Fruit fly (Drosophila melanogaster): Measurements from ENCODE around the gene Ge-1.

Gene Ge-1

dm6 chr2L:11066887-11067459 lies 33.7 kb downstream of the Ge-1 start, which contains the start of gene Samuel (continued):
- TF ChIP-seq vri (GFP tag; optimal IDR thresholded peaks at IDR 0.05) (peak; percentile 74), CG31627 (GFP tag; optimal IDR thresholded peaks at IDR 0.05) (peak; percentile 20), CG8319 (GFP tag; optimal IDR thresholded peaks at IDR 0.05) (no peak), CG3919 (GFP tag; optimal IDR thresholded peaks at IDR 0.05) (peak; percentile 17), lz (GFP tag; optimal IDR thresholded peaks at IDR 0.05) (peak; percentile 39), pdm3 (GFP tag; optimal IDR thresholded peaks at IDR 0.05) (peak; percentile 49), OdsH (GFP tag; optimal IDR thresholded peaks at IDR 0.05) (peak; percentile 42), Sox102F (GFP tag; optimal IDR thresholded peaks at IDR 0.05) (peak; percentile 64), CG15336 (GFP tag; IDR thresholded peaks at IDR 0.05) (peak; percentile 65), CG11762 (GFP tag; optimal IDR thresholded peaks at IDR 0.05; ENCODE audit: insufficient read depth) (peak; percentile 50), Eip75B (GFP tag; optimal IDR thresholded peaks at IDR 0.05) (peak; percentile 12), CG34406 (GFP tag; optimal IDR thresholded peaks at IDR 0.05) (peak; percentile 41), Hr4 (GFP tag; optimal IDR thresholded peaks at IDR 0.05) (peak; percentile 11), dsx (GFP tag; optimal IDR thresholded peaks at IDR 0.05; ENCODE audit: poor library complexity, severe bottlenecking) (peak; percentile 57), CG10669 (GFP tag; optimal IDR thresholded peaks at IDR 0.05) (peak; percentile 46), Blimp-1 (GFP tag; optimal IDR thresholded peaks at IDR 0.05) (no peak), CG6276 (GFP tag; optimal IDR thresholded peaks at IDR 0.05) (peak; percentile 62), Ets96B (tag; optimal IDR thresholded peaks at IDR 0.05) (peak; percentile 48), Sox14 (GFP tag; optimal IDR thresholded peaks at IDR 0.05) (peak; percentile 32), CG1621 (tag; optimal IDR thresholded peaks at IDR 0.05) (peak; percentile 22), CG8632 (GFP tag; optimal IDR thresholded peaks at IDR 0.05) (peak; percentile 47), CG9139 (GFP tag; optimal IDR thresholded peaks at IDR 0.05) (peak; percentile 53), Met (GFP tag; optimal IDR thresholded peaks at IDR 0.05) (peak; percentile 44), Sox15 (GFP tag; optimal IDR thresholded peaks at IDR 0.05) (no peak), CG6792 (GFP tag; optimal IDR thresholded peaks at IDR 0.05) (peak; percentile 36), CG11294 (GFP tag; IDR thresholded peaks at IDR 0.05) (no peak), CG32006 (GFP tag; optimal IDR thresholded peaks at IDR 0.05) (peak; percentile 11)

dm6 chr2L:11065932-11066823 lies 34.5 kb downstream of the Ge-1 start:
- TF ChIP-seq CG6808 (GFP tag; optimal IDR thresholded peaks at IDR 0.05), result no peak
- TF ChIP-seq CG6163 (GFP tag; IDR thresholded peaks at IDR 0.05), result 0 out of 3 replicates have a peak, but pooled peaks have one; percentile 31
- TF ChIP-seq CG11294 (GFP tag; IDR thresholded peaks at IDR 0.05), result no peak
- TF ChIP-seq svp (GFP tag), result peak; percentile 75
- peak; percentile 58 for TF ChIP-seq Smox (GFP tag; optimal IDR thresholded peaks at IDR 0.05)
- peak; percentile 88 for TF ChIP-seq Eip78C (GFP tag)
- peak; percentile 24 for TF ChIP-seq CG6276 (GFP tag; optimal IDR thresholded peaks at IDR 0.05)
- TF ChIP-seq fd85E (GFP tag; optimal IDR thresholded peaks at IDR 0.05), result no peak
- peak; percentile 41 for TF ChIP-seq net (GFP tag; optimal IDR thresholded peaks at IDR 0.05)
- TF ChIP-seq OdsH (GFP tag; optimal IDR thresholded peaks at IDR 0.05), result peak; percentile 53
- TF ChIP-seq CG6792 (GFP tag; optimal IDR thresholded peaks at IDR 0.05), result peak; percentile 55
- no peak for TF ChIP-seq dsx (GFP tag; optimal IDR thresholded peaks at IDR 0.05; ENCODE audit: poor library complexity, severe bottlenecking)
- no peak for TF ChIP-seq CG16779 (tag; optimal IDR thresholded peaks at IDR 0.05)
- no peak for TF ChIP-seq CG9139 (GFP tag; optimal IDR thresholded peaks at IDR 0.05)
- peak; percentile 76 for TF ChIP-seq Met (GFP tag; optimal IDR thresholded peaks at IDR 0.05)
- peak; percentile 31; the same call in 1 of the 2 replicates for TF ChIP-seq Gug (GFP tag; IDR thresholded peaks at IDR 0.05)
- TF ChIP-seq CG8119 (GFP tag; IDR thresholded peaks at IDR 0.05), result peak; percentile 68
- TF ChIP-seq Ets21C (GFP tag; optimal IDR thresholded peaks at IDR 0.05), result peak; percentile 75
- TF ChIP-seq CG10669 (GFP tag; optimal IDR thresholded peaks at IDR 0.05), result peak; percentile 54
- TF ChIP-seq CG11762 (GFP tag; optimal IDR thresholded peaks at IDR 0.05; ENCODE audit: insufficient read depth), result peak; percentile 44
- TF ChIP-seq CG4318 (GFP tag; optimal IDR thresholded peaks at IDR 0.05), result no peak
- no peak for TF ChIP-seq Hr38 (GFP tag; optimal IDR thresholded peaks at IDR 0.05)
- TF ChIP-seq CG6854 (GFP tag; optimal IDR thresholded peaks at IDR 0.05), result no peak
- peak; percentile 81 for TF ChIP-seq Hr39 (GFP tag; optimal IDR thresholded peaks at IDR 0.05)
- TF ChIP-seq esn (GFP tag; optimal IDR thresholded peaks at IDR 0.05), result peak; percentile 65
- peak; percentile 58 for TF ChIP-seq CG11902 (GFP tag; optimal IDR thresholded peaks at IDR 0.05)
- no peak for TF ChIP-seq spab (GFP tag; optimal IDR thresholded peaks at IDR 0.05)
- TF ChIP-seq fd59A (GFP tag; optimal IDR thresholded peaks at IDR 0.05), result peak; percentile 12
- TF ChIP-seq CG8632 (GFP tag; optimal IDR thresholded peaks at IDR 0.05), result peak; percentile 25
- TF ChIP-seq Eip93F (GFP tag; optimal IDR thresholded peaks at IDR 0.05), result no peak

Data from whole organism, prepupa.